Worm (Caenorhabditis elegans): Measurements from ENCODE around the gene T07G12.3.
A peak's percentile ranks its signal among the peaks of the same experiment; 100 is the strongest.

T07G12.3 gene

DNA sequence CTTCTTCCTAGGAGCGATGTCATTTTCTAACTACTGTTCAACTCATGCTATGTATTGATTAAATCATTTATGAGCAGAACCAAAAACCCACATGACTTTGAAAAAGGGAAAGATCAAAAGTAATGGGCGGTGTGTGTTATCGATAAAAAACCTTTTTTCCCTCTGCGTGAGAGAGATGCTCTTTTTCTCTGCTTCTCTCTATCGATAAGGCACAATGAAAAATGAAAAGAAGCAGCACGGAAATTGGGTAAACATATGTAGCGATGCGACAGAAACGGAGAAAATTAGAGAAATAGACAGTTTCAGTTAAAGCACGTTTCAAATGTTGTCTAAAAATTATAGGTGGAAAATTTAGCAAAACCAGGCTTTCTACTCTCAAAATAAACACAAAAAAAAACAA lies 31.4 kb upstream of the T07G12.3 start:
- TF ChIP-seq fkh-10 (GFP tag; optimal IDR thresholded peaks at IDR 0.05) (no peak), nhr-237 (tag; optimal IDR thresholded peaks at IDR 0.05) (no peak), ceh-28 (tag; optimal IDR thresholded peaks at IDR 0.05) (peak; percentile 59), ztf-11 (tag; optimal IDR thresholded peaks at IDR 0.05) (no peak), lsy-12 (tag; optimal IDR thresholded peaks at IDR 0.05) (no peak), mdl-1 (tag; optimal IDR thresholded peaks at IDR 0.05) (peak; percentile 60), hmg-11 (tag; optimal IDR thresholded peaks at IDR 0.05) (no peak), jun-1 (tag; optimal IDR thresholded peaks at IDR 0.05) (peak; percentile 54), nhr-25 (tag; optimal IDR thresholded peaks at IDR 0.05) (no peak), pqm-1 (tag; optimal IDR thresholded peaks at IDR 0.05) (peak; percentile 97), pha-4 (tag; optimal IDR thresholded peaks at IDR 0.05) (peak; percentile 96), nhr-76 (tag; optimal IDR thresholded peaks at IDR 0.05) (no peak), ztf-4 (tag; optimal IDR thresholded peaks at IDR 0.05) (no peak), nfya-1 (tag; optimal IDR thresholded peaks at IDR 0.05; ENCODE audit: insufficient read depth) (peak; percentile 59), tbx-2 (tag; optimal IDR thresholded peaks at IDR 0.05) (no peak), nhr-77 (tag; optimal IDR thresholded peaks at IDR 0.05) (no peak), egl-5 (tag; optimal IDR thresholded peaks at IDR 0.05) (peak; percentile 45), nhr-67 (tag; optimal IDR thresholded peaks at IDR 0.05) (no peak), nhr-12 (tag; optimal IDR thresholded peaks at IDR 0.05) (no peak), elt-3 (tag; optimal IDR thresholded peaks at IDR 0.05) (no peak), lin-39 (tag; optimal IDR thresholded peaks at IDR 0.05) (no peak), eor-1 (tag; optimal IDR thresholded peaks at IDR 0.05) (no peak), nhr-43 (tag; optimal IDR thresholded peaks at IDR 0.05; ENCODE audit: poor library complexity, severe bottlenecking) (no peak), fkh-2 (tag; optimal IDR thresholded peaks at IDR 0.05) (no peak), fos-1 (tag; optimal IDR thresholded peaks at IDR 0.05) (no peak), ceh-16 (tag; optimal IDR thresholded peaks at IDR 0.05) (no peak), ama-1 (optimal IDR thresholded peaks at IDR 0.05) (peak; percentile 29), sea-2 (GFP tag; optimal IDR thresholded peaks at IDR 0.05) (no peak), nhr-28 (tag; optimal IDR thresholded peaks at IDR 0.05) (no peak), nhr-11 (tag; optimal IDR thresholded peaks at IDR 0.05) (peak; percentile 20), elt-2 (tag; optimal IDR thresholded peaks at IDR 0.05) (peak; percentile 88), aly-2 (tag; optimal IDR thresholded peaks at IDR 0.05) (no peak), skn-1 (tag; optimal IDR thresholded peaks at IDR 0.05) (peak; percentile 76), ZK546.5 (tag; optimal IDR thresholded peaks at IDR 0.05) (no peak)

DNA sequence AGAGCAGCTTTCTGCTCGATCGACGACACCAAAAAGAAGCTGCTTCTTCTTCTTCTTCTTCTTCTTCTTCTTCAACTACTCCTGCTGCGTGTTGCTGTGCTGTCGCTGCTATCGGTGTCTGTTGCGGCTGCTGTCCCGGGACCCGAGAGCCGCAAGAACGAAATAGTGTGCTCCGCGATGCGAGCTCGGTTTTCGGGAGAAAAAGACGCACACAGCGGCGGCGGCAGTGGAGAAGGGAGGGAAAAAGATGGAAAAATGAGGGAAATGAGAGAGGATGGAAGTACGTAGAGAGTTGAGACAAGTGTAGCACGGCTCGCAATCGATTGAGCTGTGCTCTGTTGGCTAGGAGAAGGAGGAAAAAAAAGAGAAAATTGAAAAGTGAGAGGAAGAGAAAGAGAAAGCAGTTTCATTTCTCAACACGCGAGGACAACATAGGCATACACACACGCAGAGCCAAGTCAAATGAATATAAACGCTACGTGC lies 29.9 kb upstream of the T07G12.3 start:
- TF ChIP-seq nhr-25 (tag; optimal IDR thresholded peaks at IDR 0.05) (no peak), mml-1 (tag; optimal IDR thresholded peaks at IDR 0.05) (no peak), ztf-11 (tag; optimal IDR thresholded peaks at IDR 0.05) (no peak), lin-39 (tag; optimal IDR thresholded peaks at IDR 0.05) (peak; percentile 77), egl-27 (tag; optimal IDR thresholded peaks at IDR 0.05) (no peak), ztf-4 (tag; optimal IDR thresholded peaks at IDR 0.05) (no peak), ceh-16 (tag; optimal IDR thresholded peaks at IDR 0.05) (no peak), elt-2 (tag; optimal IDR thresholded peaks at IDR 0.05) (peak; percentile 41), nhr-43 (tag; optimal IDR thresholded peaks at IDR 0.05; ENCODE audit: poor library complexity, severe bottlenecking) (no peak), eor-1 (tag; optimal IDR thresholded peaks at IDR 0.05) (no peak), daf-12 (tag; optimal IDR thresholded peaks at IDR 0.05) (no peak), nhr-12 (tag; optimal IDR thresholded peaks at IDR 0.05) (no peak), lin-15B (tag; optimal IDR thresholded peaks at IDR 0.05) (peak; percentile 34), pqm-1 (tag; optimal IDR thresholded peaks at IDR 0.05) (no peak), unc-39 (tag; optimal IDR thresholded peaks at IDR 0.05) (no peak), jun-1 (tag; optimal IDR thresholded peaks at IDR 0.05) (no peak), R02D3.7 (tag; optimal IDR thresholded peaks at IDR 0.05) (no peak), nfya-1 (tag; optimal IDR thresholded peaks at IDR 0.05; ENCODE audit: insufficient read depth) (peak; percentile 83), hmg-11 (tag; optimal IDR thresholded peaks at IDR 0.05) (peak; percentile 62), nhr-28 (tag; optimal IDR thresholded peaks at IDR 0.05) (no peak), mdl-1 (tag; optimal IDR thresholded peaks at IDR 0.05) (no peak), tbx-2 (tag; optimal IDR thresholded peaks at IDR 0.05) (peak; percentile 50), sea-2 (GFP tag; optimal IDR thresholded peaks at IDR 0.05) (no peak), pha-4 (tag; optimal IDR thresholded peaks at IDR 0.05) (peak; percentile 84), ceh-9 (tag; optimal IDR thresholded peaks at IDR 0.05) (no peak), aly-2 (tag; optimal IDR thresholded peaks at IDR 0.05) (no peak), zag-1 (tag; optimal IDR thresholded peaks at IDR 0.05) (no peak), unc-62 (GFP tag; optimal IDR thresholded peaks at IDR 0.05) (no peak), fkh-10 (GFP tag; optimal IDR thresholded peaks at IDR 0.05) (peak; percentile 90), ama-1 (optimal IDR thresholded peaks at IDR 0.05) (no peak), skn-1 (tag; optimal IDR thresholded peaks at IDR 0.05) (peak; percentile 25), fos-1 (tag; optimal IDR thresholded peaks at IDR 0.05) (no peak), ceh-28 (tag; optimal IDR thresholded peaks at IDR 0.05) (peak; percentile 81), ZK546.5 (tag; optimal IDR thresholded peaks at IDR 0.05) (no peak), nhr-67 (tag; optimal IDR thresholded peaks at IDR 0.05) (no peak), elt-1 (tag; optimal IDR thresholded peaks at IDR 0.05) (no peak), nhr-77 (tag; optimal IDR thresholded peaks at IDR 0.05) (no peak), nhr-76 (tag; optimal IDR thresholded peaks at IDR 0.05) (no peak), nhr-237 (tag; optimal IDR thresholded peaks at IDR 0.05) (no peak), fkh-2 (tag; optimal IDR thresholded peaks at IDR 0.05) (no peak), elt-3 (tag; optimal IDR thresholded peaks at IDR 0.05) (no peak), ceh-82 (tag; optimal IDR thresholded peaks at IDR 0.05) (no peak), lsy-12 (tag; optimal IDR thresholded peaks at IDR 0.05) (peak; percentile 23), snpc-4 (tag; optimal IDR thresholded peaks at IDR 0.05) (peak; percentile 31), nhr-23 (tag; optimal IDR thresholded peaks at IDR 0.05) (no peak), nhr-11 (tag; optimal IDR thresholded peaks at IDR 0.05) (no peak), egl-5 (tag; optimal IDR thresholded peaks at IDR 0.05) (no peak)
